Fruit fly (Drosophila melanogaster): ENCODE measurements around the gene CG45012.

DNA sequence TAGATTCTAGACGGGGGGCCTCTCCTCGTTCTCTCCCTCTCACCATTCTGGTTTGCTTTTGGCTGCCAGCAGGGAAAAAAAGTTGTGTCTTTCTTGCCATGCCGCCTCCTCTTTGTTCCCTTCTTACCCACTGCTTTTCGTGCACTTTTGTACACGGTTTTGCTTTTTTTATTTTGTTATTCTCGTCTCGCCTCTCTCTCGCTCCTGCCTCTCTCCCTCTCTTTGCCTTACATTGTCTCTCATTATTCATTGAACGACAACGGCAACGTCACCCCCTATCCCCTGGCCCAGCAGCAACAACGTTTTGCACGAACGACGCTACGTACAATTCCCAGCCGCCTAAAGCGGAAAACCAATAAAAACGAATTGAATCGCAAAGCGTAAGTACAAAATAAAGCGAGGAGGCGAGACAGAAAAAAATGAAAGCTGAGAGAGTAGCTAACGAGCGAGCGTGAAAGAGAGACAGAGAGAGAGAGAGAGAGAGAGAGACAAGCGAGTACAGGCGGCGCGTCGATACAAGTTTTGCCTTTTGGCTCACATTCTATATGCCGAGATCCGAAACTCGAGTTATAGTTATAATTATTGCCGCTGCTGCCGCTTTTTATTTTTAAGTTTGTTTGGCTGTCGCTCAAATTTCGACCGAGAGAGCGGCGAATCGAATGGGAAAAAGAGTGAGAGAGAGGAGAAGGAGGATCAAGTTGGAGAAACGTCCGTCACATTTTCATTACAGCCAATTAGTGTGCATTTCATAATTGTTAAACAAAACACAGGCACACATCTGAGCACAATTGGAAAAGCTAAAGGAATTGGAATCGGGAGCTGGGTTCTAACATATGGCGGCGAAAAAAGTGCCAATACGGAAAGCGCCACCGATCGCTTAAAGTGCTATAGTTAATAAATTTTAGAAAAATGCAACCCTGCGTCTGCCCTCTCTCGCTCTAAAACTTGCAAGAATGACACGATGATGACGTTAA is 27.4 kb upstream of the CG45012 start:
- TF ChIP-seq psq (optimal IDR thresholded peaks at IDR 0.05) (peak; percentile 57), ttk (optimal IDR thresholded peaks at IDR 0.05) (no peak), insv (optimal IDR thresholded peaks at IDR 0.05) (no peak)
